Fruit fly (Drosophila melanogaster) whole organism, prepupa: ENCODE results near the gene CG33093.

ENCODE experiments used
- CG10631 ChIP-seq: fragments of 200-800 bp; sonication (Bioruptor generic); optimal IDR thresholded peaks from 2 replicates; lab custom pipeline; 2016; ENCODE audit warnings: missing biosample characterization, missing genetic modification characterization
- CG11902 ChIP-seq: fragments of 200-800 bp; sonication (Bioruptor generic); optimal IDR thresholded peaks from 3 replicates; lab custom pipeline; 2016; ENCODE audit warnings: missing biosample characterization, missing genetic modification characterization
- CG32006 ChIP-seq: fragments of 200-800 bp; sonication (Bioruptor generic); optimal IDR thresholded peaks from 3 replicates; lab custom pipeline; 2017; ENCODE audit warnings: missing biosample characterization, mild to moderate bottlenecking, missing genetic modification characterization
- CG34406 ChIP-seq: fragments of 200-800 bp; sonication (Bioruptor generic); optimal IDR thresholded peaks from 3 replicates; lab custom pipeline; 2016; ENCODE audit warnings: missing biosample characterization, missing genetic modification characterization
- CG3919 ChIP-seq: fragments of 200-800 bp; sonication (Bioruptor generic); optimal IDR thresholded peaks from 3 replicates; lab custom pipeline; 2016; ENCODE audit warnings: missing biosample characterization, missing genetic modification characterization
- CG6276 ChIP-seq: fragments of 200-800 bp; sonication (Bioruptor generic); optimal IDR thresholded peaks from 2 replicates; lab custom pipeline; 2017; ENCODE audit warnings: missing biosample characterization, mild to moderate bottlenecking, missing genetic modification characterization
- CG9139 ChIP-seq: fragments of 200-800 bp; sonication (Bioruptor generic); optimal IDR thresholded peaks from 3 replicates; lab custom pipeline; 2017; ENCODE audit warnings: missing biosample characterization, mild to moderate bottlenecking, missing genetic modification characterization
- Eip75B ChIP-seq: fragments of 200-800 bp; sonication (Bioruptor generic); optimal IDR thresholded peaks from 3 replicates; lab custom pipeline; 2016; ENCODE audit warnings: missing biosample characterization, missing genetic modification characterization
- Eip78C ChIP-seq: fragments of 200-800 bp; sonication (Bioruptor generic); peaks from one replicate; lab custom pipeline; 2016; ENCODE audit warnings: missing biosample characterization, missing genetic modification characterization
- Eip93F ChIP-seq: fragments of 200-800 bp; sonication (Bioruptor generic); optimal IDR thresholded peaks from 2 replicates; lab custom pipeline; 2016; ENCODE audit warnings: missing biosample characterization, mild to moderate bottlenecking, missing genetic modification characterization
- Ets96B ChIP-seq: fragments of 200-800 bp; optimal IDR thresholded peaks from 2 replicates; lab custom pipeline; 2019; ENCODE audit warnings: missing biosample characterization, mild to moderate bottlenecking, missing genetic modification characterization, moderate library complexity
- Hr4 ChIP-seq: fragments of 200-800 bp; sonication (Bioruptor generic); optimal IDR thresholded peaks from 3 replicates; lab custom pipeline; 2016; ENCODE audit warnings: missing biosample characterization, missing genetic modification characterization
- Lpt ChIP-seq: fragments of 200-800 bp; sonication (Bioruptor generic); optimal IDR thresholded peaks from 3 replicates; lab custom pipeline; 2016; ENCODE audit warnings: missing biosample characterization, missing genetic modification characterization
- Met ChIP-seq: fragments of 200-800 bp; sonication (Bioruptor generic); optimal IDR thresholded peaks from 3 replicates; lab custom pipeline; 2016; ENCODE audit warnings: missing biosample characterization, missing genetic modification characterization
- Sox102F ChIP-seq: fragments of 200-800 bp; sonication (Bioruptor generic); optimal IDR thresholded peaks from 2 replicates; lab custom pipeline; 2016; ENCODE audit warnings: missing biosample characterization, mild to moderate bottlenecking, missing genetic modification characterization
- Sox14 ChIP-seq: fragments of 200-800 bp; sonication (Bioruptor generic); optimal IDR thresholded peaks from 3 replicates; lab custom pipeline; 2016; ENCODE audit warnings: missing biosample characterization, missing genetic modification characterization
- achi ChIP-seq: fragments of 200-800 bp; sonication (Bioruptor generic); optimal IDR thresholded peaks from 3 replicates; lab custom pipeline; 2016; ENCODE audit warnings: missing biosample characterization, missing genetic modification characterization
- cyc ChIP-seq: fragments of 200-800 bp; sonication (Bioruptor generic); optimal IDR thresholded peaks from 3 replicates; lab custom pipeline; 2016; ENCODE audit warnings: missing biosample characterization, missing genetic modification characterization
- dac ChIP-seq: fragments of 200-800 bp; sonication (Bioruptor generic); optimal IDR thresholded peaks from 2 replicates; lab custom pipeline; 2017; ENCODE audit warnings: missing biosample characterization, mild to moderate bottlenecking, missing genetic modification characterization
- dsx ChIP-seq: fragments of 200-800 bp; optimal IDR thresholded peaks from 3 replicates; lab custom pipeline; 2019; ENCODE audit warnings: missing biosample characterization, mild to moderate bottlenecking, missing genetic modification characterization, moderate library complexity; ENCODE audit not compliant: poor library complexity, severe bottlenecking
- eg ChIP-seq: fragments of 200-800 bp; sonication (Bioruptor generic); IDR thresholded peaks from 3 replicates; pipeline ENCODE4 v1.3.6; 2022; ENCODE audit warnings: missing biosample characterization, missing genetic modification characterization
- esn ChIP-seq: fragments of 200-800 bp; sonication (Bioruptor generic); optimal IDR thresholded peaks from 2 replicates; lab custom pipeline; 2016; ENCODE audit warnings: missing biosample characterization, mild to moderate bottlenecking, missing genetic modification characterization, moderate library complexity
- fkh ChIP-seq: fragments of 200-800 bp; sonication (Bioruptor generic); optimal IDR thresholded peaks from 3 replicates; lab custom pipeline; 2017; ENCODE audit warnings: missing biosample characterization, mild to moderate bottlenecking, missing genetic modification characterization, moderate library complexity
- lz ChIP-seq: fragments of 200-800 bp; sonication (Bioruptor generic); optimal IDR thresholded peaks from 3 replicates; lab custom pipeline; 2016; ENCODE audit warnings: missing biosample characterization, missing genetic modification characterization
- net ChIP-seq: fragments of 200-800 bp; sonication (Bioruptor generic); optimal IDR thresholded peaks from 3 replicates; lab custom pipeline; 2016; ENCODE audit warnings: missing biosample characterization, missing genetic modification characterization
- pdm3 ChIP-seq: fragments of 200-800 bp; sonication (Bioruptor generic); optimal IDR thresholded peaks from 3 replicates; lab custom pipeline; 2016; ENCODE audit warnings: missing biosample characterization, missing genetic modification characterization
- salr ChIP-seq, 2 experiments: fragments of 200-800 bp; sonication (Bioruptor generic); optimal IDR thresholded peaks; 3 replicates each; lab custom pipeline; 2016 to 2018; ENCODE audit warnings: missing biosample characterization in 2 of 2, missing genetic modification characterization in 2 of 2, mild to moderate bottlenecking in 1 of 2
- spab ChIP-seq: fragments of 200-800 bp; sonication (Bioruptor generic); optimal IDR thresholded peaks from 2 replicates; lab custom pipeline; 2017; ENCODE audit warnings: missing biosample characterization, mild to moderate bottlenecking, missing genetic modification characterization, missing genetic modification reagents
- ss ChIP-seq, 2 experiments: fragments of 200-800 bp; sonication (Bioruptor generic); optimal IDR thresholded peaks; 2 replicates in 1 of 2; 3 replicates in 1 of 2; lab custom pipeline; 2017 to 2018; ENCODE audit warnings: mild to moderate bottlenecking in 2 of 2, missing biosample characterization in 2 of 2, missing genetic modification characterization in 2 of 2, moderate library complexity in 1 of 2
- svp ChIP-seq: fragments of 200-800 bp; sonication (Bioruptor generic); peaks from one replicate; lab custom pipeline; 2016; ENCODE audit warnings: missing biosample characterization, missing genetic modification characterization
- topi ChIP-seq: fragments of 200-800 bp; sonication (Bioruptor generic); optimal IDR thresholded peaks from 3 replicates; lab custom pipeline; 2016; ENCODE audit warnings: missing biosample characterization, missing genetic modification characterization

Gene CG33093

dm6 chr3R:22552686-22553085 lies 21.0 kb upstream of the CG33093 start:
- TF ChIP-seq fkh (GFP tag; lab: Kevin White, UChicago) (no peak), lz (GFP tag; lab: Kevin White, UChicago) (no peak)

dm6 chr3R:22550306-22550812 lies 18.6 kb upstream of the CG33093 start, which contains the start of gene bond:
TSS of gene bond (plus strand) at chr3R:22550680.
- peak; percentile 44 for TF ChIP-seq Eip78C (GFP tag; lab: Kevin White, UChicago)
- TF ChIP-seq spab (GFP tag; lab: Kevin White, UChicago), result no peak
- peak; percentile 12 for TF ChIP-seq fkh (GFP tag; lab: Kevin White, UChicago)
- no peak for TF ChIP-seq Lpt (GFP tag; lab: Kevin White, UChicago)
- no peak for TF ChIP-seq salr (GFP tag; optimal IDR thresholded peaks at IDR 0.05; lab: Kevin White, UChicago)
- no peak for TF ChIP-seq CG9139 (GFP tag; lab: Kevin White, UChicago)
- no peak for TF ChIP-seq dac (GFP tag; lab: Kevin White, UChicago)
- TF ChIP-seq Hr4 (GFP tag; lab: Kevin White, UChicago), result no peak
- TF ChIP-seq cyc (GFP tag; lab: Kevin White, UChicago), result no peak
- no peak for TF ChIP-seq Eip75B (GFP tag; lab: Kevin White, UChicago)
- no peak for TF ChIP-seq CG34406 (GFP tag; lab: Kevin White, UChicago)
- no peak for TF ChIP-seq achi (GFP tag; lab: Kevin White, UChicago)
- no peak for TF ChIP-seq CG6276 (GFP tag; lab: Kevin White, UChicago)
- TF ChIP-seq, all 60 proteins: peak for 2

- TF ChIP-seq eg (GFP tag; lab: Robert Waterston, UW) (peak; percentile 32; the same call in 1 of the 3 replicates), svp (GFP tag; lab: Kevin White, UChicago) (peak; percentile 51), net (GFP tag; lab: Kevin White, UChicago) (peak; percentile 39), esn (GFP tag; lab: Kevin White, UChicago) (peak; percentile 43), topi (GFP tag; lab: Kevin White, UChicago) (peak; percentile 21), ss (GFP tag; optimal IDR thresholded peaks at IDR 0.05; lab: Kevin White, UChicago) (peak in 1 of 2 experiments; percentile 36), Sox102F (GFP tag; lab: Kevin White, UChicago) (no peak), Eip78C (GFP tag; lab: Kevin White, UChicago) (peak; percentile 82), CG9139 (GFP tag; lab: Kevin White, UChicago) (no peak), pdm3 (GFP tag; lab: Kevin White, UChicago) (peak; percentile 1), Sox14 (GFP tag; lab: Kevin White, UChicago) (peak; percentile 50), CG11902 (GFP tag; lab: Kevin White, UChicago) (no peak), Hr4 (GFP tag; lab: Kevin White, UChicago) (peak; percentile 9), Eip93F (no peak), fkh (GFP tag; lab: Kevin White, UChicago) (peak; percentile 13), CG3919 (GFP tag; lab: Kevin White, UChicago) (peak; percentile 36), CG10631 (GFP tag; lab: Kevin White, UChicago) (no peak), dsx (GFP tag; lab: Kevin White, UChicago) (peak; percentile 100), Eip75B (GFP tag; lab: Kevin White, UChicago) (peak; percentile 1), Met (GFP tag; lab: Kevin White, UChicago) (peak; percentile 11)
These were observed 15.9 kb upstream of the CG33093 start, which contains the start of gene AdipoR for dm6 chr3R:22547585-22548022. TSS of gene AdipoR (minus strand) at chr3R:22547846.

- TF ChIP-seq CG32006 (GFP tag; lab: Kevin White, UChicago) (no peak), Ets96B (tag; lab: Kevin White, UChicago) (no peak), spab (GFP tag; lab: Kevin White, UChicago) (no peak)
These were observed 14.3 kb upstream of the CG33093 start for dm6 chr3R:22546017-22546416.
